Fruit fly (Drosophila melanogaster): ENCODE results near the gene stai.

Gene stai

dm6 chr2L:6078757-6079351, 21.3 kb upstream of the stai start (continued):
- peak; percentile 52; the same call in 1 of the 3 replicates for TF ChIP-seq CG6791 (GFP tag; IDR thresholded peaks at IDR 0.05; ENCODE audit: partially characterized antibody)
- no peak for TF ChIP-seq CG3726 (GFP tag; IDR thresholded peaks at IDR 0.05)
- peak; percentile 60 for TF ChIP-seq CG7745 (tag; optimal IDR thresholded peaks at IDR 0.05)
- TF ChIP-seq YL-1 (GFP tag; optimal IDR thresholded peaks at IDR 0.05) = no peak
- peak; percentile 50; the same call in 1 of the 2 replicates for TF ChIP-seq vvl (GFP tag; IDR thresholded peaks at IDR 0.05)
- TF ChIP-seq CG16779 (GFP tag; IDR thresholded peaks at IDR 0.05) = no peak
- TF ChIP-seq kah (GFP tag; optimal IDR thresholded peaks at IDR 0.05) = peak; percentile 46
- no peak for TF ChIP-seq CG18011 (GFP tag; optimal IDR thresholded peaks at IDR 0.05)
- TF ChIP-seq nerfin-1 (tag; optimal IDR thresholded peaks at IDR 0.05) = peak; percentile 27
- no peak for TF ChIP-seq Lhr (GFP tag; optimal IDR thresholded peaks at IDR 0.05)
- no peak for TF ChIP-seq onecut (GFP tag; IDR thresholded peaks at IDR 0.05)
- TF ChIP-seq shn (GFP tag; optimal IDR thresholded peaks at IDR 0.05) = no peak
- TF ChIP-seq CG32767 (GFP tag; IDR thresholded peaks at IDR 0.05) = no peak; the same call in 1 of the 2 replicates
- TF ChIP-seq HLH3B (GFP tag; IDR thresholded peaks at IDR 0.05) = no peak
- no peak for TF ChIP-seq CG32532 (GFP tag; IDR thresholded peaks at IDR 0.05)
- TF ChIP-seq Drgx (GFP tag; IDR thresholded peaks at IDR 0.05) = no peak
- TF ChIP-seq CG10274 (GFP tag; optimal IDR thresholded peaks at IDR 0.05) = no peak
- TF ChIP-seq aop (GFP tag; IDR thresholded peaks at IDR 0.05) = peak; percentile 86
- TF ChIP-seq ham (GFP tag; IDR thresholded peaks at IDR 0.05) = no peak
- TF ChIP-seq dmrt11E (tag; optimal IDR thresholded peaks at IDR 0.05) = no peak
- TF ChIP-seq CG16863 (GFP tag; optimal IDR thresholded peaks at IDR 0.05) = no peak
- no peak for TF ChIP-seq CoRest (tag; optimal IDR thresholded peaks at IDR 0.05)
- no peak for TF ChIP-seq CG11247 (GFP tag; IDR thresholded peaks at IDR 0.05)
- no peak for TF ChIP-seq lov (optimal IDR thresholded peaks at IDR 0.05)
- no peak for TF ChIP-seq lov (GFP tag; IDR thresholded peaks at IDR 0.05)
- no peak for TF ChIP-seq Doc3 (GFP tag; IDR thresholded peaks at IDR 0.05; ENCODE audit: partially characterized antibody)
- TF ChIP-seq zfh1 (GFP tag; IDR thresholded peaks at IDR 0.05) = no peak
- TF ChIP-seq CG14050 (GFP tag; IDR thresholded peaks at IDR 0.05) = no peak
- TF ChIP-seq CG30431 (GFP tag; optimal IDR thresholded peaks at IDR 0.05) = no peak
- no peak for TF ChIP-seq CTCF (GFP tag; optimal IDR thresholded peaks at IDR 0.05)
- TF ChIP-seq Hr51 (GFP tag; optimal IDR thresholded peaks at IDR 0.05) = no peak
- peak; percentile 99 for TF ChIP-seq dm (GFP tag; optimal IDR thresholded peaks at IDR 0.05)
- TF ChIP-seq CG6683 (GFP tag; optimal IDR thresholded peaks at IDR 0.05) = no peak
- 0 out of 2 replicates have a peak, but pooled peaks have one; percentile 11 for TF ChIP-seq Xrp1 (GFP tag; IDR thresholded peaks at IDR 0.05)
- no peak for TF ChIP-seq CG2678 (tag; optimal IDR thresholded peaks at IDR 0.05)
- TF ChIP-seq CG17385 (GFP tag; optimal IDR thresholded peaks at IDR 0.05) = peak; percentile 79
- TF ChIP-seq dysf (GFP tag; IDR thresholded peaks at IDR 0.05) = no peak
- no peak for TF ChIP-seq CG17802 (tag; optimal IDR thresholded peaks at IDR 0.05)
- TF ChIP-seq CG33557 (GFP tag; optimal IDR thresholded peaks at IDR 0.05) = peak; percentile 48
- TF ChIP-seq pan (optimal IDR thresholded peaks at IDR 0.05) = no peak
- TF ChIP-seq pan (GFP tag; optimal IDR thresholded peaks at IDR 0.05 in 1 of 2, IDR thresholded peaks at IDR 0.05 in 1 of 2) = no peak
- no peak for TF ChIP-seq CG33213 (GFP tag; optimal IDR thresholded peaks at IDR 0.05)
- peak; percentile 10 to 83 for TF ChIP-seq Trl (optimal IDR thresholded peaks at IDR 0.05)
- no peak for TF ChIP-seq Trl (GFP tag; optimal IDR thresholded peaks at IDR 0.05)
- TF ChIP-seq lbe (GFP tag; optimal IDR thresholded peaks at IDR 0.05) = no peak
- no peak for TF ChIP-seq CG14667 (GFP tag; IDR thresholded peaks at IDR 0.05)
- no peak for TF ChIP-seq CG9215 (GFP tag; IDR thresholded peaks at IDR 0.05)
- no peak for TF ChIP-seq ttk (GFP tag; IDR thresholded peaks at IDR 0.05)
- TF ChIP-seq ranshi (GFP tag; IDR thresholded peaks at IDR 0.05) = no peak
- no peak for TF ChIP-seq sob (GFP tag; IDR thresholded peaks at IDR 0.05)
- no peak for TF ChIP-seq CG2129 (GFP tag; IDR thresholded peaks at IDR 0.05; ENCODE audit: partially characterized antibody)
- TF ChIP-seq CG11560 (tag; IDR thresholded peaks at IDR 0.05) = no peak
- peak; percentile 29 for TF ChIP-seq Ets65A (GFP tag)

Measured in whole organism, embryonic.